Fruit fly (Drosophila melanogaster) whole organism, embryonic: ENCODE measurements around the gene CG17343.

Source experiments
- Bdp1 ChIP-seq: fragments of 200-800 bp; sonication (Bioruptor generic); optimal IDR thresholded peaks from 3 replicates; lab custom pipeline; 2016; ENCODE audit warnings: missing biosample characterization, missing genetic modification characterization
- Bgb ChIP-seq: fragments of 200-800 bp; sonication (Bioruptor generic); IDR thresholded peaks from 2 replicates; pipeline ENCODE4 v1.3.6; 2022; ENCODE audit warnings: missing biosample characterization, missing genetic modification characterization; ENCODE audit not compliant: partially characterized antibody
- CG11085 ChIP-seq: fragments of 200-800 bp; sonication (Bioruptor generic); IDR thresholded peaks from 2 replicates; pipeline ENCODE4 v1.3.6; 2022; ENCODE audit warnings: missing biosample characterization, missing genetic modification characterization
- CG11504 ChIP-seq: fragments of 200-800 bp; sonication (Bioruptor generic); optimal IDR thresholded peaks from 3 replicates; lab custom pipeline; 2019; ENCODE audit warnings: missing biosample characterization, mild to moderate bottlenecking, missing genetic modification characterization, moderate library complexity
- CG13894 ChIP-seq: fragments of 200-800 bp; sonication (Bioruptor generic); optimal IDR thresholded peaks from 3 replicates; lab custom pipeline; 2018; ENCODE audit warnings: missing biosample characterization, mild to moderate bottlenecking, missing genetic modification characterization, moderate library complexity
- CG14860 ChIP-seq: fragments of 200-800 bp; sonication (Bioruptor generic); IDR thresholded peaks from 3 replicates; pipeline ENCODE4 v1.3.6; 2022; ENCODE audit warnings: missing biosample characterization, missing genetic modification characterization; ENCODE audit not compliant: partially characterized antibody
- CG14965 ChIP-seq: fragments of 200-800 bp; sonication (Bioruptor generic); optimal IDR thresholded peaks from 2 replicates; lab custom pipeline; 2016; ENCODE audit warnings: missing biosample characterization, missing genetic modification characterization, borderline replicate concordance
- CG17186 ChIP-seq: fragments of 200-800 bp; sonication (Bioruptor generic); optimal IDR thresholded peaks from 3 replicates; lab custom pipeline; 2017; ENCODE audit warnings: missing biosample characterization, missing genetic modification reagents, missing genetic modification characterization
- CG18476 ChIP-seq: fragments of 200-800 bp; sonication (Bioruptor generic); optimal IDR thresholded peaks from 2 replicates; lab custom pipeline; 2016; ENCODE audit warnings: missing biosample characterization, mild to moderate bottlenecking, missing genetic modification characterization
- CG18599 ChIP-seq: fragments of 200-800 bp; sonication (Bioruptor generic); optimal IDR thresholded peaks from 3 replicates; lab custom pipeline; 2017; ENCODE audit warnings: missing biosample characterization, missing genetic modification characterization, mild to moderate bottlenecking, moderate library complexity, missing genetic modification reagents
- CG2202 ChIP-seq: fragments of 200-800 bp; sonication (Bioruptor generic); optimal IDR thresholded peaks from 2 replicates; lab custom pipeline; 2018; ENCODE audit warnings: missing biosample characterization, mild to moderate bottlenecking, missing genetic modification characterization
- CG2712 ChIP-seq: fragments of 200-800 bp; optimal IDR thresholded peaks from 3 replicates; lab custom pipeline; 2019; ENCODE audit warnings: missing biosample characterization, mild to moderate bottlenecking, missing genetic modification characterization, moderate library complexity
- CG3847 ChIP-seq: fragments of 200-800 bp; sonication (Bioruptor generic); IDR thresholded peaks from 2 replicates; pipeline ENCODE4 v1.3.6; 2022; ENCODE audit warnings: missing biosample characterization, missing genetic modification characterization
- CG3995 ChIP-seq: fragments of 200-800 bp; sonication (Bioruptor generic); optimal IDR thresholded peaks from 3 replicates; lab custom pipeline; 2016; ENCODE audit warnings: missing biosample characterization, missing genetic modification characterization
- CG6175 ChIP-seq: fragments of 200-800 bp; sonication (Bioruptor generic); IDR thresholded peaks from 3 replicates; pipeline ENCODE4 v1.3.6; 2022; ENCODE audit warnings: missing biosample characterization, missing genetic modification characterization
- CG6272 ChIP-seq: fragments of 200-800 bp; sonication (Bioruptor generic); IDR thresholded peaks from 2 replicates; pipeline ENCODE4 v1.3.6; 2022; ENCODE audit warnings: missing biosample characterization, missing genetic modification characterization
- CG6689 ChIP-seq: fragments of 200-800 bp; sonication (Bioruptor generic); IDR thresholded peaks from 2 replicates; pipeline ENCODE4 v1.3.6; 2022; ENCODE audit warnings: missing biosample characterization, missing genetic modification characterization
- CG6791 ChIP-seq: fragments of 200-800 bp; sonication (Bioruptor generic); IDR thresholded peaks from 3 replicates; pipeline ENCODE4 v1.3.6; 2022; ENCODE audit warnings: missing biosample characterization, missing genetic modification characterization; ENCODE audit not compliant: partially characterized antibody
- CG6813 ChIP-seq: fragments of 200-800 bp; sonication (Bioruptor generic); optimal IDR thresholded peaks from 2 replicates; lab custom pipeline; 2017; ENCODE audit warnings: missing biosample characterization, missing genetic modification characterization, mild to moderate bottlenecking, moderate library complexity, missing genetic modification reagents
- D19A ChIP-seq: fragments of 200-800 bp; optimal IDR thresholded peaks from 3 replicates; lab custom pipeline; 2019; ENCODE audit warnings: missing biosample characterization, mild to moderate bottlenecking, missing genetic modification characterization, moderate library complexity
- Dll ChIP-seq: fragments of 200-800 bp; sonication (Bioruptor generic); IDR thresholded peaks from 4 replicates; pipeline ENCODE4 v1.3.6; 2022; ENCODE audit warnings: missing biosample characterization, missing genetic modification characterization; ENCODE audit not compliant: partially characterized antibody
- Doc2 ChIP-seq: fragments of 200-800 bp; sonication (Bioruptor generic); IDR thresholded peaks from 2 replicates; pipeline ENCODE4 v1.3.6; 2022; ENCODE audit warnings: missing biosample characterization, missing genetic modification characterization
- Ets65A ChIP-seq: fragments of 200-800 bp; sonication (Bioruptor generic); peaks from one replicate; lab custom pipeline; 2016; ENCODE audit warnings: missing biosample characterization, missing genetic modification characterization
- H2.0 ChIP-seq: fragments of 200-800 bp; sonication (Bioruptor generic); IDR thresholded peaks from 2 replicates; pipeline ENCODE4 v1.3.6; 2022; ENCODE audit warnings: missing biosample characterization, missing genetic modification characterization
- HLH3B ChIP-seq: fragments of 200-800 bp; sonication (Bioruptor generic); IDR thresholded peaks from 2 replicates; pipeline ENCODE4 v1.3.6; 2022; ENCODE audit warnings: missing biosample characterization, missing genetic modification characterization
- Hey ChIP-seq: fragments of 200-800 bp; sonication (Bioruptor generic); optimal IDR thresholded peaks from 3 replicates; lab custom pipeline; 2018; ENCODE audit warnings: missing biosample characterization, mild to moderate bottlenecking, missing genetic modification characterization
- Hsf ChIP-seq: fragments of 200-800 bp; sonication (Bioruptor generic); optimal IDR thresholded peaks from 3 replicates; lab custom pipeline; 2016; ENCODE audit warnings: missing biosample characterization, missing genetic modification characterization
- Lim3 ChIP-seq: fragments of 200-800 bp; sonication (Bioruptor generic); IDR thresholded peaks from 2 replicates; pipeline ENCODE4 v1.3.6; 2022; ENCODE audit warnings: missing biosample characterization, missing genetic modification characterization
- Med ChIP-seq: fragments of 200-800 bp; sonication (Bioruptor generic); peaks from one replicate; lab custom pipeline; 2016; ENCODE audit warnings: missing biosample characterization, missing genetic modification characterization, mild to moderate bottlenecking, inconsistent platforms, moderate library complexity
- NFAT ChIP-seq: fragments of 200-800 bp; sonication (Bioruptor generic); IDR thresholded peaks from 2 replicates; pipeline ENCODE4 v1.3.6; 2022; ENCODE audit warnings: missing biosample characterization, missing genetic modification characterization
- Rx ChIP-seq: fragments of 200-800 bp; sonication (Bioruptor generic); IDR thresholded peaks from 2 replicates; pipeline ENCODE4 v1.3.6; 2022; ENCODE audit warnings: missing biosample characterization, missing genetic modification characterization
- ato ChIP-seq: fragments of 200-800 bp; sonication (Bioruptor generic); IDR thresholded peaks from 2 replicates; pipeline ENCODE4 v1.3.6; 2022; ENCODE audit warnings: missing biosample characterization, missing genetic modification characterization; ENCODE audit not compliant: partially characterized antibody
- dati ChIP-seq: fragments of 200-800 bp; sonication (Bioruptor generic); IDR thresholded peaks from 2 replicates; pipeline ENCODE4 v1.3.6; 2022; ENCODE audit warnings: missing biosample characterization, missing genetic modification characterization
- dysf ChIP-seq: fragments of 200-800 bp; sonication (Bioruptor generic); IDR thresholded peaks from 3 replicates; pipeline ENCODE4 v1.3.6; 2022; ENCODE audit warnings: missing biosample characterization, missing genetic modification characterization
- ems ChIP-seq: fragments of 200-800 bp; sonication (Bioruptor generic); optimal IDR thresholded peaks from 3 replicates; lab custom pipeline; 2016; ENCODE audit warnings: missing biosample characterization, missing genetic modification characterization
- fru ChIP-seq: fragments of >200 bp; optimal IDR thresholded peaks from 2 replicates; lab custom pipeline; 2017
- gcm ChIP-seq: fragments of 200-800 bp; sonication (Bioruptor generic); optimal IDR thresholded peaks from 2 replicates; lab custom pipeline; 2019; ENCODE audit warnings: missing biosample characterization, mild to moderate bottlenecking, missing genetic modification characterization, moderate library complexity
- grn ChIP-seq: fragments of 200-800 bp; sonication (Bioruptor generic); optimal IDR thresholded peaks from 3 replicates; lab custom pipeline; 2017; ENCODE audit warnings: missing biosample characterization, missing genetic modification characterization
- hb ChIP-seq: fragments of 200-800 bp; sonication (Bioruptor generic); IDR thresholded peaks from 3 replicates; pipeline ENCODE4 v1.3.6; 2022; ENCODE audit warnings: missing biosample characterization, missing genetic modification characterization; ENCODE audit not compliant: partially characterized antibody
- hth ChIP-seq: fragments of >200 bp; optimal IDR thresholded peaks from 2 replicates; lab custom pipeline; 2017; ENCODE audit warnings: inconsistent platforms
- ind ChIP-seq: fragments of 200-800 bp; sonication (Bioruptor generic); optimal IDR thresholded peaks from 3 replicates; lab custom pipeline; 2016; ENCODE audit warnings: missing biosample characterization, missing genetic modification characterization
- jigr1 ChIP-seq: fragments of 200-800 bp; sonication (Bioruptor generic); IDR thresholded peaks from 3 replicates; pipeline ENCODE4 v1.3.6; 2022; ENCODE audit warnings: missing biosample characterization, missing genetic modification characterization
- knrl ChIP-seq: fragments of 200-800 bp; sonication (Bioruptor generic); IDR thresholded peaks from 3 replicates; pipeline ENCODE4 v1.3.6; 2022; ENCODE audit warnings: missing biosample characterization, missing genetic modification characterization; ENCODE audit not compliant: partially characterized antibody
- maf-S ChIP-seq: fragments of 200-800 bp; sonication (Bioruptor generic); optimal IDR thresholded peaks from 2 replicates; lab custom pipeline; 2016; ENCODE audit warnings: missing biosample characterization, missing genetic modification characterization
- mam ChIP-seq: fragments of 200-800 bp; sonication (Bioruptor generic); optimal IDR thresholded peaks from 3 replicates; lab custom pipeline; 2016; ENCODE audit warnings: missing biosample characterization, missing genetic modification characterization
- slbo ChIP-seq: fragments of 200-800 bp; sonication (Bioruptor generic); IDR thresholded peaks from 2 replicates; pipeline ENCODE4 v1.3.6; 2022; ENCODE audit warnings: missing biosample characterization, missing genetic modification characterization
- sr ChIP-seq: fragments of 200-800 bp; sonication (Bioruptor generic); IDR thresholded peaks from 3 replicates; pipeline ENCODE4 v1.3.6; 2022; ENCODE audit warnings: missing biosample characterization, missing genetic modification characterization
- tll ChIP-seq, 2 experiments: fragments of 200-800 bp in 1 of 2; fragments of >200 bp in 1 of 2; sonication (Bioruptor generic) in 1 of 2; optimal IDR thresholded peaks; 2 replicates each; lab custom pipeline; 2017 to 2019; ENCODE audit warnings: missing biosample characterization in 2 of 2, missing genetic modification characterization in 2 of 2, mild to moderate bottlenecking in 1 of 2, moderate library complexity in 1 of 2

Gene CG17343

DNA sequence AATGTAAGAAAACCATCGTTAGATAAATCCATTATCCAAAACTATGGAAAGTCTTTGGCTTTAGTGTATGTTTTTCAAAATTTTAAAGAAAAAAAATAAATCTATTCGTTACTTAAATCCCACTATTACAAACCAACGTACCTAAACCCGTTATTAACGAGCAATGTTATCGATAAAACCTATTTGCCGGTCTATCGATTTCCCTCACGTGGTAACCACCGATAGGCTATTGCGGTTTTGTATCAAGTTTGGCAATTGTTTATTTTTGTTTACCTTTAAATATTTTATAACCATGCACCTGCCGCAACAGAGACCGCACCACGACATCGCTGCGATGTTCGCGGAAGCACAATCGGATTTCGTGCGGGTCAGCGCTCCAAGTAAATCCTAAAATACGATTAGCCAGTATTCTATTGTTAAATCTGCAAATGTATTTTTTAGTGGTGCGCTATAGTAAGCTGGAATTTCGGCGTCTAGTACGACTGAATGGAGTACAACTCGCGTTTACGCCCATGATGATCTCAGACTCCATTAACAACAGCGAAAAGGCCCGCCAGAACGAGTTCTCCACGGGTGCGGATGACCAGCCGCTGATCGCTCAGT, 1.5 kb upstream of the CG17343 start, which contains the start of gene Dus4 (continued):
- TF ChIP-seq CG14860 (GFP tag; lab: Robert Waterston, UW) (peak; percentile 88), Bgb (GFP tag; lab: Robert Waterston, UW) (peak; percentile 87)

DNA sequence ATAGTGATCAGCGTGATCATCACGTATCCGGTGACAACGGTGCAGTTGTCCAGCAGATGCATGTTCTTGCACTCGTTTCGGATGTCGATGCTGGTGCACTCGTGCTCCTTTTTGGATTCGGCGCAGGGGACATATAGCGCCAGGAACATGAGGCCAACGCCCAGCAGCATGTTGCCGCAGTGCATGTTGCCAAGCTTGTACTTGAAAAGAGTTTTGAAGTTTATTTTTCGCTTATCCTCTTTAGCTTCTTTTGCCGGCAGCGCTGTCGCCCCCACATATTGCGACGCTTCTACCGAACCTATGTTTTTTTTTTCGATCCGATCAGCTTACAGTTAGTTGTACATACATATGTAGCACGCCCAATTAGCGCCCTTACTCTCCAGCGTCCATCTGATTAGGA, 3.7 kb downstream of the CG17343 start:
- TF ChIP-seq CG11085 (GFP tag; lab: Robert Waterston, UW) (no peak), Dll (GFP tag; lab: Robert Waterston, UW) (0 out of 4 replicates have a peak, but pooled peaks have one; percentile 39), CG11504 (tag; lab: Kevin White, UChicago) (peak; percentile 94), CG6175 (GFP tag; lab: Robert Waterston, UW) (no peak), dati (GFP tag; lab: Robert Waterston, UW) (no peak), Hsf (no peak), ato (GFP tag; lab: Robert Waterston, UW) (no peak), Hey (tag; lab: Kevin White, UChicago) (no peak), CG13894 (no peak), Bdp1 (GFP tag; lab: Kevin White, UChicago) (no peak), CG17186 (GFP tag; lab: Kevin White, UChicago) (no peak), CG18599 (no peak), jigr1 (GFP tag; lab: Robert Waterston, UW) (no peak), CG3995 (GFP tag; lab: Kevin White, UChicago) (no peak), gcm (no peak), HLH3B (GFP tag; lab: Robert Waterston, UW) (0 out of 2 replicates have a peak, but pooled peaks have one; percentile 7), Doc2 (no peak), Lim3 (GFP tag; lab: Robert Waterston, UW) (peak; percentile 36; the same call in 1 of the 2 replicates), CG6813 (no peak), grn (no peak), CG2712 (tag; lab: Kevin White, UChicago) (no peak), hb (GFP tag; lab: Robert Waterston, UW) (no peak), CG6272 (GFP tag; lab: Robert Waterston, UW) (no peak), Ets65A (no peak), slbo (GFP tag; lab: Robert Waterston, UW) (no peak), CG6791 (GFP tag; lab: Robert Waterston, UW) (no peak), fru (lab: Kevin White, UChicago) (no peak)

DNA sequence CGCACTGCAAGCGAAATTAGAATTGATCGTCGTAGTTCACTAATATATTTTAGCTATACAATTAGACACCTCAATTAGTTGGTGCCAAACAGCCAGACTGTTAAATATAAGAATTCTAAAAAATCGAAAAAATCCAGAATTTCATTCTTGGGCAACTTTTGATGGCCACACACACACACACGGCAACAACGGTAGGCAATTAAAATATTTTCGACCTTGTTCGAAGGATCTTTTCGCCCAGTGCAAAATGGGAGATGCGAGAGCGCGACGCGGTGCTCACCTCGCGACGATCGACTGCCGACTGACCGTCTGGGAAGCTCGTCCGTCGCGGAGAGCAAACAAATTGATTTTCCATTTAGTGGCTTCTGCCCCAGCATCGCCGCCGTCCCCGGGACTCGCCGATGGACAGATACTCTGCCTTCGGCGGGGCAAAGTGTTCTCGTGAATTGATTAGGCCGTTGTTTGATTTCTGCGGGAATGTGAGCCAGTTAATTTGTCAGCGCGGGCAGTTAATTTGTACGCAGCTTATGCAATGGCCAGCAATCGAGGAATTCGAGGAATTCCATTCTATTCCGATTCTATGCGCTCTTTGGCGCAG, 4.9 kb downstream of the CG17343 start, which contains the start of gene CG10702:
CG10702 (minus strand) TSS at position 304 of the 598 bp plus-strand sequence.
- TF ChIP-seq sr (GFP tag; lab: Robert Waterston, UW), result no peak
- TF ChIP-seq hth (lab: Kevin White, UChicago), result no peak
- no peak for TF ChIP-seq CG14965
- TF ChIP-seq NFAT, result 0 out of 2 replicates have a peak, but pooled peaks have one; percentile 13
- 0 out of 2 replicates have a peak, but pooled peaks have one; percentile 5 for TF ChIP-seq CG3847
- TF ChIP-seq CG2202 (tag; lab: Kevin White, UChicago), result no peak
- no peak for TF ChIP-seq maf-S (GFP tag; lab: Kevin White, UChicago)
- TF ChIP-seq mam (GFP tag; lab: Kevin White, UChicago), result peak; percentile 39
- peak; percentile 7 for TF ChIP-seq ind (GFP tag; lab: Kevin White, UChicago)
- TF ChIP-seq Lim3 (GFP tag; lab: Robert Waterston, UW), result 0 out of 2 replicates have a peak, but pooled peaks have one; percentile 6
- TF ChIP-seq Med (GFP tag; lab: Kevin White, UChicago), result peak; percentile 70
- TF ChIP-seq knrl (GFP tag; lab: Robert Waterston, UW), result no peak
- peak; percentile 18; the same call in 1 of the 3 replicates for TF ChIP-seq dysf (GFP tag; lab: Robert Waterston, UW)
- TF ChIP-seq CG18476 (GFP tag; lab: Kevin White, UChicago), result no peak
- TF ChIP-seq H2.0, result no peak
- TF ChIP-seq CG6689 (GFP tag; lab: Robert Waterston, UW), result peak; percentile 27; the same call in 1 of the 2 replicates
- TF ChIP-seq Rx, result 0 out of 2 replicates have a peak, but pooled peaks have one; percentile 6
- peak; percentile 15 for TF ChIP-seq ems (GFP tag; lab: Kevin White, UChicago)
- peak; percentile 80 for TF ChIP-seq D19A (tag; lab: Kevin White, UChicago)
- TF ChIP-seq tll (GFP tag; optimal IDR thresholded peaks at IDR 0.05; lab: Kevin White, UChicago), result no peak
